Fruit fly (Drosophila melanogaster) whole organism, embryonic: Measurements from ENCODE around the gene CG43658.
A peak's percentile ranks its signal among the peaks of the same experiment; 100 is the strongest.

Experiments used
- CG11696 ChIP-seq: fragments of 200-800 bp; sonication (Bioruptor generic); IDR thresholded peaks from 2 replicates; pipeline ENCODE4 v1.3.6; 2022; ENCODE audit warnings: missing biosample characterization, missing genetic modification characterization
- CG13424 ChIP-seq: fragments of 200-800 bp; sonication (Bioruptor generic); optimal IDR thresholded peaks from 2 replicates; lab custom pipeline; 2019; ENCODE audit warnings: missing biosample characterization, mild to moderate bottlenecking, missing genetic modification characterization, moderate library complexity
- CG13624 ChIP-seq: fragments of 200-800 bp; sonication (Bioruptor generic); optimal IDR thresholded peaks from 2 replicates; lab custom pipeline; 2016; ENCODE audit warnings: missing biosample characterization, missing genetic modification characterization
- CG13775 ChIP-seq: fragments of 200-800 bp; sonication (Bioruptor generic); optimal IDR thresholded peaks from 3 replicates; lab custom pipeline; 2017; ENCODE audit warnings: missing biosample characterization, mild to moderate bottlenecking, missing genetic modification characterization
- CG15073 ChIP-seq: fragments of 200-800 bp; sonication (Bioruptor generic); optimal IDR thresholded peaks from 2 replicates; lab custom pipeline; 2016; ENCODE audit warnings: missing biosample characterization, missing genetic modification characterization
- CG17328 ChIP-seq: fragments of 200-800 bp; sonication (Bioruptor generic); IDR thresholded peaks from 2 replicates; pipeline ENCODE4 v1.3.6; 2022; ENCODE audit warnings: missing biosample characterization, missing genetic modification characterization
- CG17385 ChIP-seq: fragments of 200-800 bp; sonication (Bioruptor generic); optimal IDR thresholded peaks from 3 replicates; lab custom pipeline; 2018; ENCODE audit warnings: missing biosample characterization, mild to moderate bottlenecking, missing genetic modification characterization
- CG2712 ChIP-seq: fragments of 200-800 bp; optimal IDR thresholded peaks from 3 replicates; lab custom pipeline; 2019; ENCODE audit warnings: missing biosample characterization, mild to moderate bottlenecking, missing genetic modification characterization, moderate library complexity
- CG30403 ChIP-seq: fragments of 200-800 bp; sonication (Bioruptor generic); optimal IDR thresholded peaks from 3 replicates; lab custom pipeline; 2016; ENCODE audit warnings: missing biosample characterization, missing genetic modification characterization
- CG3281 ChIP-seq: fragments of 200-800 bp; sonication (Bioruptor generic); optimal IDR thresholded peaks from 3 replicates; lab custom pipeline; 2017; ENCODE audit warnings: missing biosample characterization, mild to moderate bottlenecking, missing genetic modification characterization
- CG3847 ChIP-seq: fragments of 200-800 bp; sonication (Bioruptor generic); IDR thresholded peaks from 2 replicates; pipeline ENCODE4 v1.3.6; 2022; ENCODE audit warnings: missing biosample characterization, missing genetic modification characterization
- CG4282 ChIP-seq: fragments of 200-800 bp; sonication (Bioruptor generic); optimal IDR thresholded peaks from 2 replicates; lab custom pipeline; 2016; ENCODE audit warnings: missing biosample characterization, missing genetic modification characterization
- CG6813 ChIP-seq: fragments of 200-800 bp; sonication (Bioruptor generic); optimal IDR thresholded peaks from 2 replicates; lab custom pipeline; 2017; ENCODE audit warnings: missing biosample characterization, missing genetic modification characterization, mild to moderate bottlenecking, moderate library complexity, missing genetic modification reagents
- CG7372 ChIP-seq: fragments of 200-800 bp; sonication (Bioruptor generic); IDR thresholded peaks from 2 replicates; pipeline ENCODE4 v1.3.6; 2022; ENCODE audit warnings: missing biosample characterization, missing genetic modification characterization
- CG7786 ChIP-seq: fragments of 200-800 bp; sonication (Bioruptor generic); optimal IDR thresholded peaks from 2 replicates; lab custom pipeline; 2016; ENCODE audit warnings: missing biosample characterization, missing genetic modification characterization
- CG8924 ChIP-seq: fragments of 200-800 bp; optimal IDR thresholded peaks from 3 replicates; lab custom pipeline; 2019; ENCODE audit warnings: missing biosample characterization, mild to moderate bottlenecking, missing genetic modification characterization, moderate library complexity
- CG9215 ChIP-seq: fragments of 200-800 bp; sonication (Bioruptor generic); IDR thresholded peaks from 2 replicates; pipeline ENCODE4 v1.3.6; 2022; ENCODE audit warnings: missing biosample characterization, missing genetic modification characterization
- D19B ChIP-seq: fragments of 200-800 bp; sonication (Bioruptor generic); optimal IDR thresholded peaks from 2 replicates; lab custom pipeline; 2017; ENCODE audit warnings: missing biosample characterization, mild to moderate bottlenecking, missing genetic modification characterization
- Deaf1 ChIP-seq: fragments of 200-800 bp; optimal IDR thresholded peaks from 3 replicates; lab custom pipeline; 2019; ENCODE audit warnings: missing biosample characterization, mild to moderate bottlenecking, missing genetic modification characterization, moderate library complexity
- Drgx ChIP-seq: fragments of 200-800 bp; sonication (Bioruptor generic); IDR thresholded peaks from 2 replicates; pipeline ENCODE4 v1.3.6; 2022; ENCODE audit warnings: missing biosample characterization, missing genetic modification characterization
- Ets65A ChIP-seq: fragments of 200-800 bp; sonication (Bioruptor generic); peaks from one replicate; lab custom pipeline; 2016; ENCODE audit warnings: missing biosample characterization, missing genetic modification characterization
- Fer1 ChIP-seq: fragments of 200-800 bp; sonication (Bioruptor generic); optimal IDR thresholded peaks from 2 replicates; lab custom pipeline; 2017; ENCODE audit warnings: missing biosample characterization, mild to moderate bottlenecking, missing genetic modification characterization
- H15 ChIP-seq: fragments of 200-800 bp; sonication (Bioruptor generic); IDR thresholded peaks from 3 replicates; pipeline ENCODE4 v1.3.6; 2022; ENCODE audit warnings: missing biosample characterization, missing genetic modification characterization
- Hey ChIP-seq: fragments of 200-800 bp; sonication (Bioruptor generic); optimal IDR thresholded peaks from 3 replicates; lab custom pipeline; 2018; ENCODE audit warnings: missing biosample characterization, mild to moderate bottlenecking, missing genetic modification characterization
- HmgD ChIP-seq: fragments of 200-800 bp; sonication (Bioruptor generic); optimal IDR thresholded peaks from 3 replicates; lab custom pipeline; 2016; ENCODE audit warnings: missing biosample characterization, missing genetic modification characterization
- Hmr ChIP-seq: fragments of 200-800 bp; sonication (Bioruptor generic); optimal IDR thresholded peaks from 3 replicates; lab custom pipeline; 2017; ENCODE audit warnings: mild to moderate bottlenecking, missing biosample characterization, missing genetic modification reagents, missing genetic modification characterization
- Hr39 ChIP-seq: fragments of >200 bp; optimal IDR thresholded peaks from 2 replicates; lab custom pipeline; 2017
- Hsf ChIP-seq: fragments of 200-800 bp; sonication (Bioruptor generic); optimal IDR thresholded peaks from 3 replicates; lab custom pipeline; 2016; ENCODE audit warnings: missing biosample characterization, missing genetic modification characterization
- Med ChIP-seq: fragments of 200-800 bp; sonication (Bioruptor generic); peaks from one replicate; lab custom pipeline; 2016; ENCODE audit warnings: missing biosample characterization, missing genetic modification characterization, mild to moderate bottlenecking, inconsistent platforms, moderate library complexity
- Nf-YC ChIP-seq: fragments of 200-800 bp; optimal IDR thresholded peaks from 3 replicates; lab custom pipeline; 2019; ENCODE audit warnings: missing biosample characterization, mild to moderate bottlenecking, missing genetic modification characterization, moderate library complexity
- Rfx ChIP-seq: fragments of 200-800 bp; sonication (Bioruptor generic); IDR thresholded peaks from 2 replicates; pipeline ENCODE4 v1.3.6; 2022; ENCODE audit warnings: missing biosample characterization, missing genetic modification characterization
- Side ChIP-seq: fragments of 200-800 bp; sonication (Bioruptor generic); optimal IDR thresholded peaks from 2 replicates; lab custom pipeline; 2016; ENCODE audit warnings: missing biosample characterization, missing genetic modification characterization
- Vsx1 ChIP-seq: fragments of 200-800 bp; sonication (Bioruptor generic); optimal IDR thresholded peaks from 2 replicates; lab custom pipeline; 2017; ENCODE audit warnings: missing biosample characterization, mild to moderate bottlenecking, missing genetic modification characterization, missing genetic modification reagents
- Xrp1 ChIP-seq: fragments of 200-800 bp; sonication (Bioruptor generic); IDR thresholded peaks from 2 replicates; pipeline ENCODE4 v1.3.6; 2022; ENCODE audit warnings: missing biosample characterization, missing genetic modification characterization
- bcd ChIP-seq: fragments of 200-800 bp; sonication (Bioruptor generic); optimal IDR thresholded peaks from 2 replicates; lab custom pipeline; 2017; ENCODE audit warnings: missing biosample characterization, mild to moderate bottlenecking, missing genetic modification characterization
- caup ChIP-seq: fragments of 200-800 bp; sonication (Bioruptor generic); optimal IDR thresholded peaks from 3 replicates; lab custom pipeline; 2017; ENCODE audit warnings: missing biosample characterization, mild to moderate bottlenecking, missing genetic modification characterization, moderate library complexity; ENCODE audit not compliant: severe bottlenecking
- danr ChIP-seq: fragments of 200-800 bp; sonication (Bioruptor generic); IDR thresholded peaks from 2 replicates; pipeline ENCODE4 v1.3.6; 2022; ENCODE audit warnings: missing biosample characterization, missing genetic modification characterization
- dpn ChIP-seq, 2 experiments: fragments of 200-800 bp; sonication (Bioruptor generic); optimal IDR thresholded peaks; 3 replicates each; lab custom pipeline; 2016; ENCODE audit warnings: missing biosample characterization in 2 of 2, missing genetic modification characterization in 2 of 2
- ewg ChIP-seq: fragments of 200-800 bp; sonication (Bioruptor generic); optimal IDR thresholded peaks from 3 replicates; lab custom pipeline; 2017; ENCODE audit warnings: mild to moderate bottlenecking, missing biosample characterization, missing genetic modification reagents, missing genetic modification characterization
- gcm ChIP-seq: fragments of 200-800 bp; sonication (Bioruptor generic); optimal IDR thresholded peaks from 2 replicates; lab custom pipeline; 2019; ENCODE audit warnings: missing biosample characterization, mild to moderate bottlenecking, missing genetic modification characterization, moderate library complexity
- ind ChIP-seq: fragments of 200-800 bp; sonication (Bioruptor generic); optimal IDR thresholded peaks from 3 replicates; lab custom pipeline; 2016; ENCODE audit warnings: missing biosample characterization, missing genetic modification characterization
- lab ChIP-seq: fragments of 200-800 bp; sonication (Bioruptor generic); optimal IDR thresholded peaks from 3 replicates; lab custom pipeline; 2017; ENCODE audit warnings: missing biosample characterization, missing genetic modification characterization, mild to moderate bottlenecking, moderate library complexity, missing genetic modification reagents
- nmo ChIP-seq: fragments of 200-800 bp; sonication (Bioruptor generic); optimal IDR thresholded peaks from 2 replicates; lab custom pipeline; 2018; ENCODE audit warnings: missing biosample characterization, mild to moderate bottlenecking, missing genetic modification characterization, moderate library complexity
- pan ChIP-seq, 4 experiments: fragments of >200 bp in 3 of 4; fragments of 200-800 bp in 1 of 4; sonication (Bioruptor generic) in 1 of 4; optimal IDR thresholded peaks in 3 of 4; IDR thresholded peaks in 1 of 4; 2 replicates each; pipeline versions ENCODE4 v1.3.6 to Lab custom; 2017 to 2022; ENCODE audit warnings: missing biosample characterization in 2 of 4, missing genetic modification characterization in 2 of 4, mixed read lengths in 1 of 4
- phol ChIP-seq: fragments of 200-800 bp; sonication (Bioruptor generic); optimal IDR thresholded peaks from 3 replicates; lab custom pipeline; 2018; ENCODE audit warnings: missing biosample characterization, mild to moderate bottlenecking, missing genetic modification characterization, moderate library complexity
- repo ChIP-seq: fragments of 200-800 bp; sonication (Bioruptor generic); optimal IDR thresholded peaks from 2 replicates; lab custom pipeline; 2016; ENCODE audit warnings: missing biosample characterization, missing genetic modification characterization
- sens-2 ChIP-seq: fragments of 200-800 bp; sonication (Bioruptor generic); IDR thresholded peaks from 2 replicates; pipeline ENCODE4 v1.3.6; 2022; ENCODE audit warnings: missing biosample characterization, missing genetic modification characterization
- tup ChIP-seq: fragments of 200-800 bp; sonication (Bioruptor generic); optimal IDR thresholded peaks from 2 replicates; lab custom pipeline; 2016; ENCODE audit warnings: missing biosample characterization, mild to moderate bottlenecking, missing genetic modification characterization, moderate library complexity
- unpg ChIP-seq: fragments of 200-800 bp; sonication (Bioruptor generic); optimal IDR thresholded peaks from 3 replicates; lab custom pipeline; 2018; ENCODE audit warnings: missing biosample characterization, mild to moderate bottlenecking, missing genetic modification characterization, moderate library complexity
- zfh2 ChIP-seq: fragments of 200-800 bp; sonication (Bioruptor generic); optimal IDR thresholded peaks from 2 replicates; lab custom pipeline; 2016; ENCODE audit warnings: missing biosample characterization, missing genetic modification characterization

The CG43658 gene

dm6 chrX:17465523-17465922 lies 95.5 kb downstream of the CG43658 start (continued):
- TF ChIP-seq Nf-YC: no peak
- 0 out of 2 replicates have a peak, but pooled peaks have one; percentile 16 for TF ChIP-seq CG7372
- peak; percentile 0 for TF ChIP-seq CG13424 (tag; lab: Kevin White, UChicago)
- peak; percentile 14 for TF ChIP-seq CG13775 (GFP tag; lab: Kevin White, UChicago)
- TF ChIP-seq CG3847 (GFP tag; lab: Robert Waterston, UW): 0 out of 2 replicates have a peak, but pooled peaks have one; percentile 25
- peak; percentile 50; the same call in 1 of the 2 replicates for TF ChIP-seq Xrp1 (GFP tag; lab: Robert Waterston, UW)
- TF ChIP-seq CG6813 (GFP tag; lab: Kevin White, UChicago): peak; percentile 29
- peak; percentile 26 for TF ChIP-seq CG2712 (tag; lab: Kevin White, UChicago)
- peak; percentile 34 for TF ChIP-seq caup (GFP tag; lab: Kevin White, UChicago)
- no peak for TF ChIP-seq H15
- no peak for TF ChIP-seq Vsx1 (GFP tag; lab: Kevin White, UChicago)
- no peak for TF ChIP-seq CG15073
- peak; percentile 40 to 51 for TF ChIP-seq dpn (GFP tag; optimal IDR thresholded peaks at IDR 0.05; lab: Kevin White, UChicago)
- peak; percentile 48 for TF ChIP-seq CG3281
- TF ChIP-seq tup: no peak
- peak; percentile 74 for TF ChIP-seq Rfx (GFP tag; lab: Robert Waterston, UW)
- TF ChIP-seq CG9215 (GFP tag; lab: Robert Waterston, UW): peak; percentile 50; the same call in 1 of the 2 replicates
- TF ChIP-seq CG17385 (GFP tag; lab: Kevin White, UChicago): peak; percentile 19
- peak; percentile 18 for TF ChIP-seq nmo
- no peak for TF ChIP-seq Hey
- no peak for TF ChIP-seq D19B (GFP tag; lab: Kevin White, UChicago)
- no peak for TF ChIP-seq CG4282 (GFP tag; lab: Kevin White, UChicago)
- peak; percentile 10 for TF ChIP-seq CG8924
- TF ChIP-seq Side (GFP tag; lab: Kevin White, UChicago): peak; percentile 37
- peak; percentile 6 for TF ChIP-seq CG30403 (GFP tag; lab: Kevin White, UChicago)
- TF ChIP-seq Med (GFP tag; lab: Kevin White, UChicago): peak; percentile 88
- TF ChIP-seq Hmr (GFP tag; lab: Kevin White, UChicago): peak; percentile 32
- peak; percentile 6 for TF ChIP-seq phol (tag; lab: Kevin White, UChicago)
- TF ChIP-seq lab (GFP tag; lab: Kevin White, UChicago): peak; percentile 68
- peak; percentile 30 for TF ChIP-seq CG7786 (GFP tag; lab: Kevin White, UChicago)
- 0 out of 2 replicates have a peak, but pooled peaks have one; percentile 19 for TF ChIP-seq sens-2 (GFP tag; lab: Robert Waterston, UW)
- TF ChIP-seq ewg (GFP tag; lab: Kevin White, UChicago): no peak
- TF ChIP-seq danr (GFP tag; lab: Robert Waterston, UW): 0 out of 2 replicates have a peak, but pooled peaks have one; percentile 6
- TF ChIP-seq ind (GFP tag; lab: Kevin White, UChicago): peak; percentile 38
- peak; percentile 70 for TF ChIP-seq Ets65A (GFP tag; lab: Kevin White, UChicago)
- TF ChIP-seq pan (optimal IDR thresholded peaks at IDR 0.05; lab: Kevin White, UChicago): no peak
- peak in 1 of 2 experiments; percentile 23 for TF ChIP-seq pan (GFP tag; optimal IDR thresholded peaks at IDR 0.05 in 1 of 2, IDR thresholded peaks at IDR 0.05 in 1 of 2)
- TF ChIP-seq Drgx: peak; percentile 72
- no peak for TF ChIP-seq Hr39 (lab: Kevin White, UChicago)
- no peak for TF ChIP-seq repo
- peak; percentile 43 for TF ChIP-seq CG13624 (GFP tag; lab: Kevin White, UChicago)
- TF ChIP-seq CG11696 (GFP tag; lab: Robert Waterston, UW): 0 out of 2 replicates have a peak, but pooled peaks have one; percentile 34
- TF ChIP-seq unpg (GFP tag; lab: Kevin White, UChicago): peak; percentile 45
- TF ChIP-seq bcd (GFP tag; lab: Kevin White, UChicago): peak; percentile 13
- no peak for TF ChIP-seq HmgD
- no peak for TF ChIP-seq gcm
- 0 out of 2 replicates have a peak, but pooled peaks have one; percentile 27 for TF ChIP-seq CG17328
- no peak for TF ChIP-seq Deaf1 (tag; lab: Kevin White, UChicago)
- peak; percentile 61 for TF ChIP-seq Fer1 (GFP tag; lab: Kevin White, UChicago)
- TF ChIP-seq zfh2 (GFP tag; lab: Kevin White, UChicago): peak; percentile 15
- TF ChIP-seq Hsf: peak; percentile 3
